Worm (Caenorhabditis elegans): ENCODE results near the gene Y60C6A.1.
"Not testable (repeated sequence)": the region's sequence is repeated elsewhere in the genome, so short reads cannot be mapped to it uniquely, and the experiment has no call there.

Y60C6A.1 gene

ce11 chrV:4783313-4783712 lies at the start of gene Y60C6A.1:
TSS of gene Y60C6A.1 (plus strand) at chrV:4783613.
- TF ChIP-seq him-1 (tag; optimal IDR thresholded peaks at IDR 0.05), result no peak
- no peak for TF ChIP-seq dao-5 (tag; optimal IDR thresholded peaks at IDR 0.05)
- no peak for TF ChIP-seq W03F9.2 (tag; optimal IDR thresholded peaks at IDR 0.05)

ce11 chrV:4733952-4734351 lies 49.5 kb upstream of the Y60C6A.1 start:
- no peak for TF ChIP-seq W03F9.2 (tag; optimal IDR thresholded peaks at IDR 0.05)
- TF ChIP-seq dao-5 (tag; optimal IDR thresholded peaks at IDR 0.05), result no peak

DNA sequence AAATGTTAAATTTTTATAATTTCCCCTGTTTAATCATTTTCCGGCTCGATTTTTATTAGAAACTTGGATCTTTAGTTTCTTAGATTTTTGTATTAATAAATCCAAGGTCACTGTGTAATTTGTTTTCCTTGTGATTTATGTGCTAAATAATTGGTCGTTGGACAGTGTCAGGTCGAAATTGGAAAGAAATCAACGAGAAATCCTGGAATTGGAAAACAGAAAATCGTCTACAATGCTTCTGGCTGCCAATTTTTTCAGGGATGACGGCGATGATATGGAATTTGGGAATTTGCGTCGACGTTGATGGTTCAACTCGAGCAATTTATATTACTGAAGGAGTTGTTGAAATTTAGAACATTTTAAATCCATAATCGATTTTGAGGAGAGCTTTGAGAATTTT lies 48.8 kb upstream of the Y60C6A.1 start:
- no peak for TF ChIP-seq dao-5 (tag; optimal IDR thresholded peaks at IDR 0.05)
- TF ChIP-seq him-1 (tag; optimal IDR thresholded peaks at IDR 0.05), result no peak
- no peak for TF ChIP-seq W03F9.2 (tag; optimal IDR thresholded peaks at IDR 0.05)

DNA sequence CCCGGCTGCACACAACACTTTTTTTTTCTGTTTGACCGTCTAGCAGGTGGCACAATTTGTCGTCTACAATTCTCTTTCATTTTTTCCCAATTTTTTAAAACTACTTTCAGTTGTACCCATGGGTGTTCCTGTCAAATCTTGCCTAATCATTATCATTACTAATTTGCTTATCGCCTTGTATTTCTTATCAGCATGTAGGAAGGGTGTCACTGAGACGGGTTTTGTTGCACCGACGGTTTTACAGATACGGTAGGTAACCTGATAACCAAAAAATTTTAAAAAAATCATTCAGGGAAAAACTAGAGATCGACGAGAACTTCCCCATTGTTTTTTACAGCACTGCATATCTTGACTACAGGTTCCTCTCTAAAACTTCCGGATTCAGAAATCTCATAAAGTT lies 45.7 kb upstream of the Y60C6A.1 start, which contains the start of gene F39G3.2:
TSS of gene F39G3.2 (plus strand) at position 105 of the 400 bp plus-strand sequence.
- TF ChIP-seq W03F9.2 (tag; optimal IDR thresholded peaks at IDR 0.05) (no peak), him-1 (tag; optimal IDR thresholded peaks at IDR 0.05) (no peak), dao-5 (tag; optimal IDR thresholded peaks at IDR 0.05) (no peak)

DNA sequence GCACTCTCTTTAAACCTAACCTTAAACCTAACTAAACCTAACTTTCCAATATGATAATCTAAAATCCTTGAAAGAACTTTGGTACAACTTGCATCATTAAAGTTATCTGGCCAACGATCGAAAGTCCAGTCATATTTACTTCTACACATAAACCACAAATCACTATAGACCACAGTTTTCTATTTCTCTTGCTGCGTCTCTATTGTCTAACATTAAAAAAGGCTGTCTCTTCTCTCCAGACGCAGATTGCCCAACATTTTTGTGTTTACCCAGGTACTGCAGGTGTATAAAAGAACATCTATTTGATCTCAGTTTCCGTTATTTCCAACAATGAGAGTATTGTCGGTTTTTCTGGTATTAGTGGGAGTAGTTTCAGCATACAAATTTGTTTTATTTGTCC lies 41.2 kb upstream of the Y60C6A.1 start, which contains the start of gene ugt-61:
TSS of gene ugt-61 (plus strand) at position 233 of the 400 bp plus-strand sequence.
- TF ChIP-seq W03F9.2 (tag; optimal IDR thresholded peaks at IDR 0.05), result no peak
- TF ChIP-seq him-1 (tag; optimal IDR thresholded peaks at IDR 0.05), result no peak
- TF ChIP-seq dao-5 (tag; optimal IDR thresholded peaks at IDR 0.05), result no peak

DNA sequence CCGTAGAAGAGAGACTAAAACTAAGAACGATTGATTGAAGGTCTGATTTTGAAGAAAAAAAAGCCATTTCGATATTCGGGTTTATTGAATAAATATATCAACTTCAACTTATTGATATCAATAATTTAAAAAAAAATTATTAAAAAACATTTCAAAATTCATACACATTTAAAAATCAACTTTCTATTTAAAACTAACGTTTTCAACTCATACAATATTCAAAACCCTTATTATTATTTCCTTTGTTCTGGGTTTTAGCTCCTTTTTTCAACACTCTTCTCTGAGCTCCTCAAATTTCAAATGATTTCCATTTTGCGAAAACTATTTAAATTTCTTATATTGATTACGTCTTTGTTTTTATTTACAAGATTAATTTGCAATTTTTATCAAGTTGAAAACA lies 38.1 kb upstream of the Y60C6A.1 start, which contains the start of gene C18G1.7:
TSS of gene C18G1.7 (plus strand) at position 301 of the 400 bp plus-strand sequence.
- TF ChIP-seq him-1 (tag; optimal IDR thresholded peaks at IDR 0.05), result no peak
- TF ChIP-seq W03F9.2 (tag; optimal IDR thresholded peaks at IDR 0.05), result no peak
- no peak for TF ChIP-seq dao-5 (tag; optimal IDR thresholded peaks at IDR 0.05)

- TF ChIP-seq him-1 (tag; optimal IDR thresholded peaks at IDR 0.05) (no peak), dao-5 (tag; optimal IDR thresholded peaks at IDR 0.05) (no peak), W03F9.2 (tag; optimal IDR thresholded peaks at IDR 0.05) (no peak)
Measured at ce11 chrV:4750294-4750693, 33.1 kb upstream of the Y60C6A.1 start, which contains the start of gene C18G1.6. TSS of gene C18G1.6 (plus strand) at chrV:4750594.

DNA sequence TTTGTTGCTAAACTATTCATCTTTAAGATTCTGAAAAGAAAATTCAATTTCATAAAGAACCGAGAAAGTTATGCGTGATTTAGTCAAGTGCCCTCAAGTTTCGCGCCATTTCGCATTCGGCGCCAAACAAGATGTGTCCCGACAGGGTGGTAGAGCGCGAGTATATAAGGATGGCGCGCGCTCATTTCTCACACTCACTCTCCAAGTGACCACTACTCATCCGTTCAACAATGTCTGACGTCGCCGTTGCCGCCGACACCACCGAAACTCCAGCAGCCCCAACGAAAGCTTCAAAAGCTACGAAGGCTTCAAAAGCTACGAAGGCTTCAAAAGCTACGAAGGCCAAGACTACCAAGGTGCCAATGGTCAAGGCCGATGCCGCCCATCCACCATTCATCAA lies 29.3 kb upstream of the Y60C6A.1 start, which contains the start of gene hil-4:
TSS of gene hil-4 (plus strand) at position 191 of the 400 bp plus-strand sequence.
- no peak for TF ChIP-seq dao-5 (tag; optimal IDR thresholded peaks at IDR 0.05)

DNA sequence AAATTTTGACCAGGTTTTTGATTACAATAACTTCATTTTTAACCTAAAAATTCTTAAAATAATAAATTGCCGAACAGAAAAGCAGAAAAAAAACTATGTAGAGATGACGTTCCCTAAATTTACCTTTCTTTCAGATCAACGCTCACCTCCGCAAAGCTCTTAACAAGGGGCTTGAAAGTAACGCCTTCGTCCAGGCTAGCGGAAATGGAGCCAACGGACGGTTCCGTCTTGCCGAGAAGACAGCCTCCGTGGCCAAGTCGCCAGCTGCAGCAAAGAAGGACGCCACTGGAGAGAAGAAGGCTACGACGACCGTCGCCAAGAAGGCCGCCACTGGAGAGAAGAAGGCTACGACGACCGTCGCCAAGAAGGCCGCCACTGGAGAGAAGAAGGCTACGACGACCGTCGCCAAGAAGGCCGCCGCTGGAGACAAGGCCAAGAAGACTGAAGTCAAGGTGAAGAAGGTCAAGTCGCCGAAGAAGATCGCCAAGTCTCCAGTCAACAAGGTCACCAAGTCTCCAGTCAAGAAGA lies 28.7 kb upstream of the Y60C6A.1 start:
- no peak for TF ChIP-seq him-1 (tag; optimal IDR thresholded peaks at IDR 0.05)
- no peak for TF ChIP-seq dao-5 (tag; optimal IDR thresholded peaks at IDR 0.05)
- no peak for TF ChIP-seq W03F9.2 (tag; optimal IDR thresholded peaks at IDR 0.05)

- no peak for TF ChIP-seq dao-5 (tag; optimal IDR thresholded peaks at IDR 0.05)
- TF ChIP-seq him-1 (tag; optimal IDR thresholded peaks at IDR 0.05), result no peak
- no peak for TF ChIP-seq W03F9.2 (tag; optimal IDR thresholded peaks at IDR 0.05)
Measured at ce11 chrV:4755308-4756029, 27.9 kb upstream of the Y60C6A.1 start, which contains the start of gene pgl-3. TSS of gene pgl-3 (plus strand) at chrV:4755979.

ce11 chrV:4758019-4758418 lies 25.4 kb upstream of the Y60C6A.1 start:
- TF ChIP-seq dao-5 (tag; optimal IDR thresholded peaks at IDR 0.05) (no peak), him-1 (tag; optimal IDR thresholded peaks at IDR 0.05) (no peak), W03F9.2 (tag; optimal IDR thresholded peaks at IDR 0.05) (no peak)

DNA sequence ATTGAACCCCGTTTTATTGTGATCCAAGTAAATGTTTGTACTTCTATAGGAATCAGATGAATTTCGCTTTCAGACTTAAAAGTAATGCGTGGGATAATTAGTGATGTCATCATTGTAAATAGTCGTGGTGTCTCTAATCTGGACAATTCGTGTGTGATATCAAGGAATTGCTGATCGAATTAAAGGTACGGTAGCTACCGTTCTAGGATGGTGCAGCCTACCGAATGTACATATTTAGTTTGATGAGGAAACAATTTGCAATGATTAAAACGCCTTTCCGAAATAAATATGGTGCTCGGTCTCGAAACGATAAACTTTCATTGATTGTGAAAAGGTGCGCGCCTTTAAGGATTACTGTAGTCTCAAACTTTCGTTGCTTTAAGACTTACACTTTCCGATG lies 24.9 kb upstream of the Y60C6A.1 start:
- no peak for TF ChIP-seq dao-5 (tag; optimal IDR thresholded peaks at IDR 0.05)
- TF ChIP-seq him-1 (tag; optimal IDR thresholded peaks at IDR 0.05), result no peak
- no peak for TF ChIP-seq W03F9.2 (tag; optimal IDR thresholded peaks at IDR 0.05)

ce11 chrV:4760674-4761073 lies 22.7 kb upstream of the Y60C6A.1 start, which contains the start of gene bgnt-1.4:
TSS of gene bgnt-1.4 (plus strand) at chrV:4760974.
- TF ChIP-seq dao-5, W03F9.2, him-1 (tag; optimal IDR thresholded peaks at IDR 0.05): not testable (repeated sequence)

ce11 chrV:4766501-4766900 lies 16.9 kb upstream of the Y60C6A.1 start, which contains the start of gene C18G1.8:
TSS of gene C18G1.8 (minus strand) at chrV:4766601.
- no peak for TF ChIP-seq him-1 (tag; optimal IDR thresholded peaks at IDR 0.05)
- TF ChIP-seq W03F9.2 (tag; optimal IDR thresholded peaks at IDR 0.05), result no peak

All from whole organism, L4/young adult.